Fruit fly (Drosophila melanogaster) whole organism, embryonic: Measurements from ENCODE around the gene Hr38.

ENCODE experiments used
- Atf6 ChIP-seq: fragments of 200-800 bp; sonication (Bioruptor generic); IDR thresholded peaks from 2 replicates; pipeline ENCODE4 v1.3.6; 2022; ENCODE audit warnings: missing biosample characterization, missing genetic modification characterization
- B-H1 ChIP-seq: fragments of 200-800 bp; sonication (Bioruptor generic); IDR thresholded peaks from 3 replicates; pipeline ENCODE4 v1.3.6; 2022; ENCODE audit warnings: missing biosample characterization, missing genetic modification characterization
- CG1024 ChIP-seq: fragments of 200-800 bp; sonication (Bioruptor generic); IDR thresholded peaks from 2 replicates; pipeline ENCODE4 v1.3.6; 2022; ENCODE audit warnings: missing biosample characterization, missing genetic modification characterization
- CG10543 ChIP-seq: fragments of 200-800 bp; sonication (Bioruptor generic); optimal IDR thresholded peaks from 3 replicates; lab custom pipeline; 2017; ENCODE audit warnings: missing biosample characterization, mild to moderate bottlenecking, missing genetic modification characterization, moderate library complexity
- CG11560 ChIP-seq: fragments of 200-800 bp; sonication (Bioruptor generic); IDR thresholded peaks from 3 replicates; pipeline ENCODE4 v1.3.6; 2022; ENCODE audit warnings: missing biosample characterization, missing genetic modification characterization
- CG12659 ChIP-seq: fragments of 200-800 bp; sonication (Bioruptor generic); optimal IDR thresholded peaks from 3 replicates; lab custom pipeline; 2017; ENCODE audit warnings: mild to moderate bottlenecking, missing biosample characterization, missing genetic modification reagents, missing genetic modification characterization
- CG13424 ChIP-seq: fragments of 200-800 bp; sonication (Bioruptor generic); optimal IDR thresholded peaks from 2 replicates; lab custom pipeline; 2019; ENCODE audit warnings: missing biosample characterization, mild to moderate bottlenecking, missing genetic modification characterization, moderate library complexity
- CG14965 ChIP-seq: fragments of 200-800 bp; sonication (Bioruptor generic); optimal IDR thresholded peaks from 2 replicates; lab custom pipeline; 2016; ENCODE audit warnings: missing biosample characterization, missing genetic modification characterization, borderline replicate concordance
- CG17328 ChIP-seq: fragments of 200-800 bp; sonication (Bioruptor generic); IDR thresholded peaks from 2 replicates; pipeline ENCODE4 v1.3.6; 2022; ENCODE audit warnings: missing biosample characterization, missing genetic modification characterization
- CG17802 ChIP-seq: fragments of 200-800 bp; sonication (Bioruptor generic); optimal IDR thresholded peaks from 2 replicates; lab custom pipeline; 2018; ENCODE audit warnings: missing biosample characterization, mild to moderate bottlenecking, missing genetic modification characterization, moderate library complexity
- CG18011 ChIP-seq: fragments of 200-800 bp; sonication (Bioruptor generic); optimal IDR thresholded peaks from 2 replicates; lab custom pipeline; 2017; ENCODE audit warnings: missing biosample characterization, missing genetic modification characterization, mild to moderate bottlenecking, moderate library complexity, missing genotype
- CG2199 ChIP-seq: fragments of 200-800 bp; sonication (Bioruptor generic); IDR thresholded peaks from 3 replicates; pipeline ENCODE4 v1.3.6; 2022; ENCODE audit warnings: missing biosample characterization, missing genetic modification characterization
- CG30431 ChIP-seq: fragments of 200-800 bp; sonication (Bioruptor generic); optimal IDR thresholded peaks from 2 replicates; lab custom pipeline; 2017; ENCODE audit warnings: missing biosample characterization, missing genetic modification characterization
- CG31365 ChIP-seq: fragments of 200-800 bp; sonication (Bioruptor generic); optimal IDR thresholded peaks from 2 replicates; lab custom pipeline; 2018; ENCODE audit warnings: missing biosample characterization, mild to moderate bottlenecking, missing genetic modification characterization
- CG31441 ChIP-seq: fragments of 200-800 bp; sonication (Bioruptor generic); IDR thresholded peaks from 2 replicates; pipeline ENCODE4 v1.3.6; 2022; ENCODE audit warnings: missing biosample characterization, missing genetic modification characterization
- CG3281 ChIP-seq: fragments of 200-800 bp; sonication (Bioruptor generic); optimal IDR thresholded peaks from 3 replicates; lab custom pipeline; 2017; ENCODE audit warnings: missing biosample characterization, mild to moderate bottlenecking, missing genetic modification characterization
- CG4424 ChIP-seq: fragments of 200-800 bp; sonication (Bioruptor generic); optimal IDR thresholded peaks from 3 replicates; lab custom pipeline; 2016; ENCODE audit warnings: missing biosample characterization, missing genetic modification characterization
- CG5953 ChIP-seq: fragments of 200-800 bp; sonication (Bioruptor generic); IDR thresholded peaks from 2 replicates; pipeline ENCODE4 v1.3.6; 2022; ENCODE audit warnings: missing biosample characterization, missing genetic modification characterization
- CG6683 ChIP-seq: fragments of 200-800 bp; sonication (Bioruptor generic); optimal IDR thresholded peaks from 2 replicates; lab custom pipeline; 2017; ENCODE audit warnings: missing biosample characterization, mild to moderate bottlenecking, missing genetic modification characterization, missing genetic modification reagents
- CTCF ChIP-seq: fragments of 200-800 bp; sonication (Bioruptor generic); optimal IDR thresholded peaks from 2 replicates; lab custom pipeline; 2017; ENCODE audit warnings: missing biosample characterization, mild to moderate bottlenecking, missing genetic modification characterization, moderate library complexity
- CoRest ChIP-seq: fragments of 200-800 bp; sonication (Bioruptor generic); optimal IDR thresholded peaks from 3 replicates; lab custom pipeline; 2018; ENCODE audit warnings: missing biosample characterization, mild to moderate bottlenecking, missing genetic modification characterization, moderate library complexity
- D19B ChIP-seq: fragments of 200-800 bp; sonication (Bioruptor generic); optimal IDR thresholded peaks from 2 replicates; lab custom pipeline; 2017; ENCODE audit warnings: missing biosample characterization, mild to moderate bottlenecking, missing genetic modification characterization
- Deaf1 ChIP-seq: fragments of 200-800 bp; optimal IDR thresholded peaks from 3 replicates; lab custom pipeline; 2019; ENCODE audit warnings: missing biosample characterization, mild to moderate bottlenecking, missing genetic modification characterization, moderate library complexity
- E2f1 ChIP-seq: fragments of 200-800 bp; sonication (Bioruptor generic); IDR thresholded peaks from 2 replicates; pipeline ENCODE4 v1.3.6; 2022; ENCODE audit warnings: missing biosample characterization, missing genetic modification characterization
- HLH4C ChIP-seq: fragments of 200-800 bp; sonication (Bioruptor generic); IDR thresholded peaks from 3 replicates; pipeline ENCODE4 v1.3.6; 2022; ENCODE audit warnings: missing biosample characterization, missing genetic modification characterization; ENCODE audit not compliant: partially characterized antibody
- HLH54F ChIP-seq: fragments of 200-800 bp; sonication (Bioruptor generic); optimal IDR thresholded peaks from 3 replicates; lab custom pipeline; 2016; ENCODE audit warnings: missing biosample characterization, missing genetic modification characterization
- HmgZ ChIP-seq: fragments of 200-800 bp; sonication (Bioruptor generic); optimal IDR thresholded peaks from 2 replicates; lab custom pipeline; 2018; ENCODE audit warnings: missing biosample characterization, mild to moderate bottlenecking, missing genetic modification characterization
- Lhr ChIP-seq: fragments of 200-800 bp; sonication (Bioruptor generic); optimal IDR thresholded peaks from 3 replicates; lab custom pipeline; 2017; ENCODE audit warnings: mild to moderate bottlenecking, missing biosample characterization, missing genetic modification reagents, missing genetic modification characterization
- Lpt ChIP-seq: fragments of >200 bp; optimal IDR thresholded peaks from 2 replicates; lab custom pipeline; 2018; ENCODE audit warnings: missing biosample characterization, missing genetic modification characterization
- Nf-YC ChIP-seq: fragments of 200-800 bp; optimal IDR thresholded peaks from 3 replicates; lab custom pipeline; 2019; ENCODE audit warnings: missing biosample characterization, mild to moderate bottlenecking, missing genetic modification characterization, moderate library complexity
- Poxn ChIP-seq: fragments of 200-800 bp; sonication (Bioruptor generic); IDR thresholded peaks from 2 replicates; pipeline ENCODE4 v1.3.6; 2022; ENCODE audit warnings: missing biosample characterization, missing genetic modification characterization
- Six4 ChIP-seq: fragments of 200-800 bp; sonication (Bioruptor generic); optimal IDR thresholded peaks from 2 replicates; lab custom pipeline; 2016; ENCODE audit warnings: missing biosample characterization, missing genetic modification characterization
- Sry-β ChIP-seq: fragments of 200-800 bp; sonication (Bioruptor generic); optimal IDR thresholded peaks from 2 replicates; lab custom pipeline; 2018; ENCODE audit warnings: missing biosample characterization, mild to moderate bottlenecking, missing genetic modification characterization, moderate library complexity
- Tbp ChIP-seq: fragments of >200 bp; optimal IDR thresholded peaks from 2 replicates; lab custom pipeline; 2018; ENCODE audit warnings: missing biosample characterization, missing genetic modification characterization
- Usf ChIP-seq: fragments of 200-800 bp; sonication (Bioruptor generic); optimal IDR thresholded peaks from 2 replicates; lab custom pipeline; 2017; ENCODE audit warnings: missing genotype, missing biosample characterization, missing genetic modification characterization
- ase ChIP-seq: fragments of 200-800 bp; sonication (Bioruptor generic); IDR thresholded peaks from 3 replicates; pipeline ENCODE4 v1.3.6; 2022; ENCODE audit warnings: missing biosample characterization, missing genetic modification characterization
- ash1 ChIP-seq: fragments of 200-800 bp; sonication (Bioruptor generic); optimal IDR thresholded peaks from 2 replicates; lab custom pipeline; 2018; ENCODE audit warnings: missing biosample characterization, mild to moderate bottlenecking, missing genetic modification characterization
- br ChIP-seq: fragments of >200 bp; optimal IDR thresholded peaks from 2 replicates; lab custom pipeline; 2017
- dati ChIP-seq: fragments of 200-800 bp; sonication (Bioruptor generic); IDR thresholded peaks from 2 replicates; pipeline ENCODE4 v1.3.6; 2022; ENCODE audit warnings: missing biosample characterization, missing genetic modification characterization
- dysf ChIP-seq: fragments of 200-800 bp; sonication (Bioruptor generic); IDR thresholded peaks from 3 replicates; pipeline ENCODE4 v1.3.6; 2022; ENCODE audit warnings: missing biosample characterization, missing genetic modification characterization
- gfzf ChIP-seq: fragments of 200-800 bp; sonication (Bioruptor generic); optimal IDR thresholded peaks from 2 replicates; lab custom pipeline; 2016; ENCODE audit warnings: missing biosample characterization, mild to moderate bottlenecking, missing genetic modification characterization, moderate library complexity
- grn ChIP-seq: fragments of 200-800 bp; sonication (Bioruptor generic); optimal IDR thresholded peaks from 3 replicates; lab custom pipeline; 2017; ENCODE audit warnings: missing biosample characterization, missing genetic modification characterization
- ind ChIP-seq: fragments of 200-800 bp; sonication (Bioruptor generic); optimal IDR thresholded peaks from 3 replicates; lab custom pipeline; 2016; ENCODE audit warnings: missing biosample characterization, missing genetic modification characterization
- inv ChIP-seq: fragments of 200-800 bp; sonication (Bioruptor generic); IDR thresholded peaks from 2 replicates; pipeline ENCODE4 v1.3.6; 2022; ENCODE audit warnings: missing biosample characterization, missing genetic modification characterization; ENCODE audit not compliant: partially characterized antibody
- jing ChIP-seq: fragments of 200-800 bp; sonication (Bioruptor generic); optimal IDR thresholded peaks from 2 replicates; lab custom pipeline; 2018; ENCODE audit warnings: missing biosample characterization, mild to moderate bottlenecking, missing genetic modification characterization
- kay ChIP-seq: fragments of 200-800 bp; sonication (Bioruptor generic); optimal IDR thresholded peaks from 2 replicates; lab custom pipeline; 2016; ENCODE audit warnings: missing biosample characterization, missing genetic modification characterization
- knrl ChIP-seq: fragments of 200-800 bp; sonication (Bioruptor generic); IDR thresholded peaks from 3 replicates; pipeline ENCODE4 v1.3.6; 2022; ENCODE audit warnings: missing biosample characterization, missing genetic modification characterization; ENCODE audit not compliant: partially characterized antibody
- sens-2 ChIP-seq: fragments of 200-800 bp; sonication (Bioruptor generic); IDR thresholded peaks from 2 replicates; pipeline ENCODE4 v1.3.6; 2022; ENCODE audit warnings: missing biosample characterization, missing genetic modification characterization
- seq ChIP-seq: fragments of 200-800 bp; sonication (Bioruptor generic); IDR thresholded peaks from 2 replicates; pipeline ENCODE4 v1.3.6; 2022; ENCODE audit warnings: missing biosample characterization, missing genetic modification characterization
- so ChIP-seq: fragments of 200-800 bp; sonication (Bioruptor generic); IDR thresholded peaks from 3 replicates; pipeline ENCODE4 v1.3.6; 2022; ENCODE audit warnings: missing biosample characterization, missing genetic modification characterization
- zen2 ChIP-seq: fragments of 200-800 bp; sonication (Bioruptor generic); IDR thresholded peaks from 3 replicates; pipeline ENCODE4 v1.3.6; 2022; ENCODE audit warnings: missing biosample characterization, missing genetic modification characterization; ENCODE audit not compliant: partially characterized antibody

Gene Hr38

dm6 chr2L:20758847-20759465 is 44.6 kb upstream of the Hr38 start (continued):
- TF ChIP-seq sens-2 (GFP tag; lab: Robert Waterston, UW): peak; percentile 35; the same call in 1 of the 2 replicates
- peak; percentile 54 for TF ChIP-seq CG13424 (tag; lab: Kevin White, UChicago)
- peak; percentile 15; the same call in 1 of the 3 replicates for TF ChIP-seq B-H1 (GFP tag; lab: Robert Waterston, UW)
- TF ChIP-seq Usf (GFP tag; lab: Kevin White, UChicago): peak; percentile 2
- peak; percentile 76 for TF ChIP-seq D19B
- peak; percentile 41 for TF ChIP-seq kay (GFP tag; lab: Kevin White, UChicago)
- peak; percentile 67 for TF ChIP-seq CG4424
- no peak for TF ChIP-seq Lhr (GFP tag; lab: Kevin White, UChicago)
- TF ChIP-seq knrl (GFP tag; lab: Robert Waterston, UW): no peak
- TF ChIP-seq Poxn (GFP tag; lab: Robert Waterston, UW): peak; percentile 54; the same call in 1 of the 2 replicates
- TF ChIP-seq dysf (GFP tag; lab: Robert Waterston, UW): peak; percentile 89
- no peak for TF ChIP-seq gfzf
- TF ChIP-seq CG30431 (GFP tag; lab: Kevin White, UChicago): peak; percentile 10
- TF ChIP-seq ase (GFP tag; lab: Robert Waterston, UW): no peak
- no peak for TF ChIP-seq Lpt
- TF ChIP-seq CG11560 (tag; lab: Robert Waterston, UW): peak; percentile 59; the same call in 1 of the 3 replicates
- TF ChIP-seq E2f1 (GFP tag; lab: Robert Waterston, UW): peak; percentile 64
- no peak for TF ChIP-seq zen2 (GFP tag; lab: Robert Waterston, UW)
- TF ChIP-seq ash1 (GFP tag; lab: Kevin White, UChicago): no peak
- peak; percentile 37 for TF ChIP-seq CG6683
- no peak for TF ChIP-seq Tbp (GFP tag; lab: Kevin White, UChicago)
- TF ChIP-seq CTCF (GFP tag; lab: Kevin White, UChicago): no peak
- peak; percentile 52 for TF ChIP-seq Nf-YC (tag; lab: Kevin White, UChicago)
- TF ChIP-seq CG3281 (GFP tag; lab: Kevin White, UChicago): peak; percentile 91
- peak; percentile 61 for TF ChIP-seq Deaf1 (tag; lab: Kevin White, UChicago)
- peak; percentile 72 for TF ChIP-seq CG31441 (GFP tag; lab: Robert Waterston, UW)
- TF ChIP-seq CG17328 (GFP tag; lab: Robert Waterston, UW): peak; percentile 6; the same call in 1 of the 2 replicates
- no peak for TF ChIP-seq HLH4C
- peak; percentile 80 for TF ChIP-seq Atf6 (GFP tag; lab: Robert Waterston, UW)
- peak; percentile 25 for TF ChIP-seq CG10543 (GFP tag; lab: Kevin White, UChicago)
- TF ChIP-seq CG1024 (GFP tag; lab: Robert Waterston, UW): peak; percentile 44; the same call in 1 of the 2 replicates
- TF ChIP-seq br (lab: Kevin White, UChicago): no peak
- TF ChIP-seq jing (GFP tag; lab: Kevin White, UChicago): no peak
- TF ChIP-seq CG12659 (GFP tag; lab: Kevin White, UChicago): peak; percentile 64
- peak; percentile 9 for TF ChIP-seq CG18011 (GFP tag; lab: Kevin White, UChicago)
- TF ChIP-seq dati (GFP tag; lab: Robert Waterston, UW): no peak
- peak; percentile 46 for TF ChIP-seq Six4 (GFP tag; lab: Kevin White, UChicago)
- peak; percentile 68 for TF ChIP-seq ind (GFP tag; lab: Kevin White, UChicago)
- no peak for TF ChIP-seq CG2199 (GFP tag; lab: Robert Waterston, UW)
- peak; percentile 65 for TF ChIP-seq HLH54F (GFP tag; lab: Kevin White, UChicago)
- 0 out of 2 replicates have a peak, but pooled peaks have one; percentile 55 for TF ChIP-seq seq (GFP tag; lab: Robert Waterston, UW)
- TF ChIP-seq CoRest: peak; percentile 60
- TF ChIP-seq inv (GFP tag; lab: Robert Waterston, UW): no peak
- peak; percentile 75; the same call in 2 of the 3 replicates for TF ChIP-seq so (GFP tag; lab: Robert Waterston, UW)
- peak; percentile 15 for TF ChIP-seq CG31365
- no peak for TF ChIP-seq CG17802
- TF ChIP-seq CG14965: no peak
- TF ChIP-seq CG5953 (GFP tag; lab: Robert Waterston, UW): no peak
- TF ChIP-seq HmgZ (tag; lab: Kevin White, UChicago): peak; percentile 31
- TF ChIP-seq Sry-β (GFP tag; lab: Kevin White, UChicago): no peak
- TF ChIP-seq grn (GFP tag; lab: Kevin White, UChicago): no peak
